Fruit fly (Drosophila melanogaster) whole organism, embryonic: Measurements from ENCODE around the gene CG9630.
A peak's percentile ranks its signal among the peaks of the same experiment; 100 is the strongest.

Experiments used
- ATbp ChIP-seq: fragments of 200-800 bp; sonication (Bioruptor generic); optimal IDR thresholded peaks from 2 replicates; lab custom pipeline; 2017; ENCODE audit warnings: missing biosample characterization, mild to moderate bottlenecking, missing genetic modification characterization, missing genetic modification reagents
- Atf6 ChIP-seq: fragments of 200-800 bp; sonication (Bioruptor generic); IDR thresholded peaks from 2 replicates; pipeline ENCODE4 v1.3.6; 2022; ENCODE audit warnings: missing biosample characterization, missing genetic modification characterization
- CG11398 ChIP-seq: fragments of 200-800 bp; sonication (Bioruptor generic); optimal IDR thresholded peaks from 2 replicates; lab custom pipeline; 2016; ENCODE audit warnings: missing biosample characterization, missing genetic modification characterization
- CG12104 ChIP-seq: fragments of 200-800 bp; sonication (Bioruptor generic); optimal IDR thresholded peaks from 3 replicates; lab custom pipeline; 2016; ENCODE audit warnings: missing biosample characterization, missing genetic modification characterization
- CG12299 ChIP-seq: fragments of 200-800 bp; sonication (Bioruptor generic); optimal IDR thresholded peaks from 2 replicates; lab custom pipeline; 2018; ENCODE audit warnings: missing biosample characterization, mild to moderate bottlenecking, missing genetic modification characterization
- CG12659 ChIP-seq: fragments of 200-800 bp; sonication (Bioruptor generic); optimal IDR thresholded peaks from 3 replicates; lab custom pipeline; 2017; ENCODE audit warnings: mild to moderate bottlenecking, missing biosample characterization, missing genetic modification reagents, missing genetic modification characterization
- CG13624 ChIP-seq: fragments of 200-800 bp; sonication (Bioruptor generic); optimal IDR thresholded peaks from 2 replicates; lab custom pipeline; 2016; ENCODE audit warnings: missing biosample characterization, missing genetic modification characterization
- CG14860 ChIP-seq: fragments of 200-800 bp; sonication (Bioruptor generic); IDR thresholded peaks from 3 replicates; pipeline ENCODE4 v1.3.6; 2022; ENCODE audit warnings: missing biosample characterization, missing genetic modification characterization; ENCODE audit not compliant: partially characterized antibody
- CG15269 ChIP-seq: fragments of 200-800 bp; sonication (Bioruptor generic); optimal IDR thresholded peaks from 2 replicates; lab custom pipeline; 2018; ENCODE audit warnings: missing biosample characterization, mild to moderate bottlenecking, missing genetic modification characterization, moderate library complexity
- CG15601 ChIP-seq: fragments of 200-800 bp; sonication (Bioruptor generic); optimal IDR thresholded peaks from 3 replicates; lab custom pipeline; 2019; ENCODE audit warnings: missing biosample characterization, mild to moderate bottlenecking, missing genetic modification characterization, moderate library complexity
- CG17359 ChIP-seq: fragments of 200-800 bp; sonication (Bioruptor generic); optimal IDR thresholded peaks from 3 replicates; lab custom pipeline; 2018; ENCODE audit warnings: missing biosample characterization, mild to moderate bottlenecking, missing genetic modification characterization, moderate library complexity
- CG17829 ChIP-seq: fragments of 200-800 bp; optimal IDR thresholded peaks from 2 replicates; lab custom pipeline; 2019; ENCODE audit warnings: missing biosample characterization, mild to moderate bottlenecking, missing genetic modification characterization, moderate library complexity
- CG18476 ChIP-seq: fragments of 200-800 bp; sonication (Bioruptor generic); optimal IDR thresholded peaks from 2 replicates; lab custom pipeline; 2016; ENCODE audit warnings: missing biosample characterization, mild to moderate bottlenecking, missing genetic modification characterization
- CG31365 ChIP-seq: fragments of 200-800 bp; sonication (Bioruptor generic); optimal IDR thresholded peaks from 2 replicates; lab custom pipeline; 2018; ENCODE audit warnings: missing biosample characterization, mild to moderate bottlenecking, missing genetic modification characterization
- CG31441 ChIP-seq: fragments of 200-800 bp; sonication (Bioruptor generic); IDR thresholded peaks from 2 replicates; pipeline ENCODE4 v1.3.6; 2022; ENCODE audit warnings: missing biosample characterization, missing genetic modification characterization
- CG6854 ChIP-seq: fragments of 200-800 bp; sonication (Bioruptor generic); optimal IDR thresholded peaks from 3 replicates; lab custom pipeline; 2017; ENCODE audit warnings: missing biosample characterization, mild to moderate bottlenecking, missing genetic modification characterization
- CG7271 ChIP-seq: fragments of 200-800 bp; sonication (Bioruptor generic); optimal IDR thresholded peaks from 2 replicates; lab custom pipeline; 2018; ENCODE audit warnings: missing biosample characterization, mild to moderate bottlenecking, missing genetic modification characterization, moderate library complexity
- CG8281 ChIP-seq: fragments of 200-800 bp; sonication (Bioruptor generic); optimal IDR thresholded peaks from 2 replicates; lab custom pipeline; 2018; ENCODE audit warnings: missing biosample characterization, mild to moderate bottlenecking, missing genetic modification characterization, moderate library complexity
- Chrac-16 ChIP-seq: fragments of 200-800 bp; sonication (Bioruptor generic); optimal IDR thresholded peaks from 3 replicates; lab custom pipeline; 2016; ENCODE audit warnings: missing biosample characterization, missing genetic modification characterization
- Doc2 ChIP-seq: fragments of 200-800 bp; sonication (Bioruptor generic); IDR thresholded peaks from 2 replicates; pipeline ENCODE4 v1.3.6; 2022; ENCODE audit warnings: missing biosample characterization, missing genetic modification characterization
- Ets65A ChIP-seq: fragments of 200-800 bp; sonication (Bioruptor generic); peaks from one replicate; lab custom pipeline; 2016; ENCODE audit warnings: missing biosample characterization, missing genetic modification characterization
- HmgZ ChIP-seq: fragments of 200-800 bp; sonication (Bioruptor generic); optimal IDR thresholded peaks from 2 replicates; lab custom pipeline; 2018; ENCODE audit warnings: missing biosample characterization, mild to moderate bottlenecking, missing genetic modification characterization
- Med ChIP-seq: fragments of 200-800 bp; sonication (Bioruptor generic); peaks from one replicate; lab custom pipeline; 2016; ENCODE audit warnings: missing biosample characterization, missing genetic modification characterization, mild to moderate bottlenecking, inconsistent platforms, moderate library complexity
- Neu2 ChIP-seq: fragments of 200-800 bp; sonication (Bioruptor generic); optimal IDR thresholded peaks from 3 replicates; lab custom pipeline; 2016; ENCODE audit warnings: missing biosample characterization, missing genetic modification characterization, borderline replicate concordance
- Nf-YC ChIP-seq: fragments of 200-800 bp; optimal IDR thresholded peaks from 3 replicates; lab custom pipeline; 2019; ENCODE audit warnings: missing biosample characterization, mild to moderate bottlenecking, missing genetic modification characterization, moderate library complexity
- Oaz ChIP-seq: fragments of 200-800 bp; sonication (Bioruptor generic); IDR thresholded peaks from 2 replicates; pipeline ENCODE4 v1.3.6; 2022; ENCODE audit warnings: missing biosample characterization, missing genetic modification characterization
- Oli ChIP-seq: fragments of 200-800 bp; sonication (Bioruptor generic); optimal IDR thresholded peaks from 2 replicates; lab custom pipeline; 2018; ENCODE audit warnings: missing biosample characterization, mild to moderate bottlenecking, missing genetic modification characterization, moderate library complexity
- Side ChIP-seq: fragments of 200-800 bp; sonication (Bioruptor generic); optimal IDR thresholded peaks from 2 replicates; lab custom pipeline; 2016; ENCODE audit warnings: missing biosample characterization, missing genetic modification characterization
- Spps ChIP-seq: fragments of 200-800 bp; sonication (Bioruptor generic); optimal IDR thresholded peaks from 2 replicates; lab custom pipeline; 2018; ENCODE audit warnings: missing biosample characterization, mild to moderate bottlenecking, missing genetic modification characterization
- Sry-δ ChIP-seq: fragments of 200-800 bp; sonication (Bioruptor generic); optimal IDR thresholded peaks from 2 replicates; lab custom pipeline; 2016; ENCODE audit warnings: missing biosample characterization, missing genetic modification characterization
- Stat92E ChIP-seq, 3 experiments: fragments of >200 bp in 2 of 3; fragments of 200-800 bp in 1 of 3; sonication (Bioruptor generic) in 1 of 3; optimal IDR thresholded peaks; 2 replicates each; lab custom pipeline; 2017 to 2019; ENCODE audit warnings: missing biosample characterization in 3 of 3, missing genetic modification characterization in 3 of 3, mild to moderate bottlenecking in 1 of 3, moderate library complexity in 1 of 3
- ac ChIP-seq: fragments of 200-800 bp; sonication (Bioruptor generic); optimal IDR thresholded peaks from 3 replicates; lab custom pipeline; 2017; ENCODE audit warnings: missing biosample characterization, mild to moderate bottlenecking, missing genetic modification characterization
- amos ChIP-seq: fragments of 200-800 bp; sonication (Bioruptor generic); IDR thresholded peaks from 2 replicates; pipeline ENCODE4 v1.3.6; 2022; ENCODE audit warnings: missing biosample characterization, missing genetic modification characterization; ENCODE audit not compliant: partially characterized antibody
- cad ChIP-seq: fragments of >200 bp; optimal IDR thresholded peaks from 2 replicates; lab custom pipeline; 2017; ENCODE audit warnings: missing biosample characterization, missing genetic modification characterization
- jing ChIP-seq: fragments of 200-800 bp; sonication (Bioruptor generic); optimal IDR thresholded peaks from 2 replicates; lab custom pipeline; 2018; ENCODE audit warnings: missing biosample characterization, mild to moderate bottlenecking, missing genetic modification characterization
- kni ChIP-seq: fragments of 200-800 bp; sonication (Bioruptor generic); optimal IDR thresholded peaks from 3 replicates; lab custom pipeline; 2017; ENCODE audit warnings: mild to moderate bottlenecking, missing biosample characterization, missing genetic modification reagents, missing genetic modification characterization
- knrl ChIP-seq: fragments of 200-800 bp; sonication (Bioruptor generic); IDR thresholded peaks from 3 replicates; pipeline ENCODE4 v1.3.6; 2022; ENCODE audit warnings: missing biosample characterization, missing genetic modification characterization; ENCODE audit not compliant: partially characterized antibody
- otp ChIP-seq: fragments of 200-800 bp; sonication (Bioruptor generic); IDR thresholded peaks from 3 replicates; pipeline ENCODE4, ENCODE4 v1.3.6; 2022; ENCODE audit warnings: missing biosample characterization, missing genetic modification characterization
- phol ChIP-seq: fragments of 200-800 bp; sonication (Bioruptor generic); optimal IDR thresholded peaks from 3 replicates; lab custom pipeline; 2018; ENCODE audit warnings: missing biosample characterization, mild to moderate bottlenecking, missing genetic modification characterization, moderate library complexity
- pnt ChIP-seq: fragments of 200-800 bp; sonication (Bioruptor generic); optimal IDR thresholded peaks from 3 replicates; lab custom pipeline; 2016; ENCODE audit warnings: missing biosample characterization, missing genetic modification characterization
- pum ChIP-seq: fragments of 200-800 bp; sonication (Bioruptor generic); optimal IDR thresholded peaks from 2 replicates; lab custom pipeline; 2016; ENCODE audit warnings: missing biosample characterization, missing genetic modification characterization
- sim ChIP-seq: fragments of 200-800 bp; sonication (Bioruptor generic); IDR thresholded peaks from 2 replicates; pipeline ENCODE4 v1.3.6; 2022; ENCODE audit warnings: missing biosample characterization, missing genetic modification characterization
- sob ChIP-seq: fragments of 200-800 bp; sonication (Bioruptor generic); IDR thresholded peaks from 2 replicates; pipeline ENCODE4 v1.3.6; 2022; ENCODE audit warnings: missing biosample characterization, missing genetic modification characterization
- tll ChIP-seq, 2 experiments: fragments of 200-800 bp in 1 of 2; fragments of >200 bp in 1 of 2; sonication (Bioruptor generic) in 1 of 2; optimal IDR thresholded peaks; 2 replicates each; lab custom pipeline; 2017 to 2019; ENCODE audit warnings: missing biosample characterization in 2 of 2, missing genetic modification characterization in 2 of 2, mild to moderate bottlenecking in 1 of 2, moderate library complexity in 1 of 2
- tup ChIP-seq: fragments of 200-800 bp; sonication (Bioruptor generic); optimal IDR thresholded peaks from 2 replicates; lab custom pipeline; 2016; ENCODE audit warnings: missing biosample characterization, mild to moderate bottlenecking, missing genetic modification characterization, moderate library complexity

Gene CG9630

dm6 chr3R:8308515-8308959 lies 38.8 kb upstream of the CG9630 start, which contains the start of gene tex (continued):
- TF ChIP-seq HmgZ (tag; lab: Kevin White, UChicago), result peak; percentile 58
- peak; percentile 49; the same call in 1 of the 2 replicates for TF ChIP-seq CG31441
- no peak for TF ChIP-seq CG11398
- TF ChIP-seq sob (GFP tag; lab: Robert Waterston, UW), result no peak
- TF ChIP-seq CG31365 (tag; lab: Kevin White, UChicago), result peak; percentile 47
- peak; percentile 66 for TF ChIP-seq Sry-δ
- TF ChIP-seq CG15269 (tag; lab: Kevin White, UChicago), result no peak
- TF ChIP-seq CG12299 (tag; lab: Kevin White, UChicago), result peak; percentile 13
- TF ChIP-seq Chrac-16, result no peak
- TF ChIP-seq CG8281 (tag; lab: Kevin White, UChicago), result no peak
- TF ChIP-seq amos, result peak; percentile 51
- peak; percentile 44 for TF ChIP-seq CG7271 (tag; lab: Kevin White, UChicago)
- peak; percentile 41 for TF ChIP-seq Spps
- peak; percentile 55 for TF ChIP-seq CG17359 (tag; lab: Kevin White, UChicago)
- TF ChIP-seq CG6854, result no peak
- TF ChIP-seq CG17829, result peak; percentile 25
- TF ChIP-seq jing, result no peak
- TF ChIP-seq pnt (GFP tag; lab: Kevin White, UChicago), result peak; percentile 12
- peak; percentile 53 for TF ChIP-seq ac
- TF ChIP-seq phol (tag; lab: Kevin White, UChicago), result peak; percentile 22
- peak; percentile 68 for TF ChIP-seq kni (GFP tag; lab: Kevin White, UChicago)
- TF ChIP-seq, all 482 proteins: peak for 146

dm6 chr3R:8307283-8307682 lies 37.6 kb upstream of the CG9630 start:
- TF ChIP-seq ATbp (GFP tag; lab: Kevin White, UChicago), result no peak
- peak; percentile 82 for TF ChIP-seq cad (GFP tag; lab: Kevin White, UChicago)
- TF ChIP-seq Oli (tag; lab: Kevin White, UChicago), result no peak
- peak; percentile 36 for TF ChIP-seq Med (GFP tag; lab: Kevin White, UChicago)
- TF ChIP-seq CG12659 (GFP tag; lab: Kevin White, UChicago), result no peak
- TF ChIP-seq Oaz, result no peak
- peak in 1 of 2 experiments; percentile 94 for TF ChIP-seq tll (GFP tag; optimal IDR thresholded peaks at IDR 0.05; lab: Kevin White, UChicago)

dm6 chr3R:8306927-8307261 lies 37.2 kb upstream of the CG9630 start:
- TF ChIP-seq Ets65A (GFP tag; lab: Kevin White, UChicago) (peak; percentile 90), Doc2 (GFP tag; lab: Robert Waterston, UW) (no peak)
- TF ChIP-seq, all 482 proteins: peak for 1

- TF ChIP-seq tup (GFP tag; lab: Kevin White, UChicago), result no peak
- peak in 1 of 3 experiments; percentile 59 for TF ChIP-seq Stat92E (GFP tag; optimal IDR thresholded peaks at IDR 0.05; lab: Kevin White, UChicago)
- no peak for TF ChIP-seq CG13624 (GFP tag; lab: Kevin White, UChicago)
- no peak for TF ChIP-seq sim (GFP tag; lab: Robert Waterston, UW)
- peak; percentile 34; the same call in 1 of the 3 replicates for TF ChIP-seq knrl (GFP tag; lab: Robert Waterston, UW)
- TF ChIP-seq Neu2 (GFP tag; lab: Kevin White, UChicago), result no peak
- no peak for TF ChIP-seq otp (GFP tag; lab: Robert Waterston, UW)
- TF ChIP-seq CG18476 (GFP tag; lab: Kevin White, UChicago), result no peak
- TF ChIP-seq phol (tag; lab: Kevin White, UChicago), result no peak
- 0 out of 2 replicates have a peak, but pooled peaks have one; percentile 17 for TF ChIP-seq Atf6 (GFP tag; lab: Robert Waterston, UW)
- TF ChIP-seq CG31441, result no peak
- no peak for TF ChIP-seq Nf-YC
- no peak for TF ChIP-seq ac
- peak; percentile 16; the same call in 1 of the 3 replicates for TF ChIP-seq CG14860 (GFP tag; lab: Robert Waterston, UW)
- TF ChIP-seq CG12104 (GFP tag; lab: Kevin White, UChicago), result no peak
- TF ChIP-seq CG15601 (tag; lab: Kevin White, UChicago), result peak; percentile 5
- no peak for TF ChIP-seq pum
- no peak for TF ChIP-seq Side (GFP tag; lab: Kevin White, UChicago)
Observed at dm6 chr3R:8306188-8306926, 36.7 kb upstream of the CG9630 start.
